Worm (Caenorhabditis elegans): ENCODE results near the gene ZK563.2.

DNA sequence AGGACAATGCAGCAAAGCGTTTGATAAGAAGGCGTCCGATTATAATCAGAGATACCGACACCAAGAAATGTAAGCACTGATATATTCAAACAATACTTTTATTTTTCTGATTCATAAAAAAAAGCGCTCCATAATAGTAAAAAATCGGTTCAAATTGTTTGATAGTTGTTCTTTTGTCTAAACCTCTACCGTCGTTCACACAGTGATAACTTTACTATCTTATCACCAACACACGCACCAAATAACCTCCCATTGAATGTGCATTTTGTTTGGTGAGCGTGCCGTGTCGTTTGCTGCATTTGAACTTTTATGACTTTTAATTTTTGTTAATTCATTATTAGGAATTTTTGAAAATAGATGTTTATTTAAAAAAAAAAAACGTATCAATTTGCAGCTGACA is 34.6 kb upstream of the ZK563.2 start:
- TF ChIP-seq fkh-10 (GFP tag; optimal IDR thresholded peaks at IDR 0.05): no peak
- TF ChIP-seq F26F4.8 (GFP tag; conservative IDR thresholded peaks at IDR 0.05): no peak
- no peak for TF ChIP-seq nhr-11 (tag; optimal IDR thresholded peaks at IDR 0.05)
- TF ChIP-seq lsy-2 (tag; optimal IDR thresholded peaks at IDR 0.05): no peak

Data from whole organism, L4 larva.